Worm (Caenorhabditis elegans) whole organism, early embryonic: ENCODE results near the gene C55A6.10.
A peak's percentile ranks its signal among the peaks of the same experiment; 100 is the strongest.

Source experiments
- B0310.2 ChIP-seq: sonication (generic microtip); optimal IDR thresholded peaks from 2 replicates; lab custom pipeline; 2016; ENCODE audit warnings: mild to moderate bottlenecking, missing genetic modification characterization, missing compliant biosample characterization
- F13C5.2 ChIP-seq: sonication (generic microtip); optimal IDR thresholded peaks from 2 replicates; lab custom pipeline; 2017; ENCODE audit warnings: mild to moderate bottlenecking, missing genetic modification characterization, inconsistent platforms, missing compliant biosample characterization
- aly-1 ChIP-seq: sonication (generic microtip); optimal IDR thresholded peaks from 2 replicates; lab custom pipeline; 2016; ENCODE audit warnings: missing genetic modification characterization, missing compliant biosample characterization
- ama-1 ChIP-seq: fragments of 150-350 bp; optimal IDR thresholded peaks from 2 replicates; lab custom pipeline; 2014
- ceh-13 ChIP-seq: fragments of 200-800 bp; sonication (Bioruptor generic); optimal IDR thresholded peaks from 2 replicates; lab custom pipeline; 2018; ENCODE audit warnings: mild to moderate bottlenecking, missing genetic modification characterization, missing compliant biosample characterization
- ceh-36 ChIP-seq: sonication (generic microtip); optimal IDR thresholded peaks from 2 replicates; lab custom pipeline; 2016; ENCODE audit warnings: missing genetic modification characterization, inconsistent platforms, missing compliant biosample characterization
- ets-7 ChIP-seq: sonication (generic microtip); optimal IDR thresholded peaks from 2 replicates; lab custom pipeline; 2016; ENCODE audit warnings: missing genotype, missing genetic modification characterization, missing compliant biosample characterization
- flt-1 ChIP-seq: fragments of 200-800 bp; sonication (Bioruptor generic); IDR thresholded peaks from 2 replicates; pipeline ENCODE4 v1.3.6; 2022; ENCODE audit warnings: missing genetic modification characterization, missing compliant biosample characterization
- hmbx-1 ChIP-seq: sonication (generic microtip); optimal IDR thresholded peaks from 2 replicates; lab custom pipeline; 2016; ENCODE audit warnings: mild to moderate bottlenecking, missing genetic modification characterization, missing compliant biosample characterization
- hmg-4 ChIP-seq: fragments of 200-800 bp; sonication (Bioruptor generic); optimal IDR thresholded peaks from 2 replicates; lab custom pipeline; 2018; ENCODE audit warnings: mild to moderate bottlenecking, missing genetic modification characterization, missing compliant biosample characterization
- hnd-1 ChIP-seq: sonication (generic microtip); optimal IDR thresholded peaks from 2 replicates; lab custom pipeline; 2016; ENCODE audit warnings: missing genetic modification characterization, missing compliant biosample characterization
- pes-1 ChIP-seq: fragments of 200-800 bp; sonication (Bioruptor generic); IDR thresholded peaks from 2 replicates; pipeline ENCODE4 v1.3.6; 2022; ENCODE audit warnings: missing genetic modification reagents, missing genetic modification characterization, missing compliant biosample characterization
- scrt-1 ChIP-seq: fragments of 200-800 bp; sonication (Bioruptor generic); IDR thresholded peaks from 2 replicates; pipeline ENCODE4 v1.3.6; 2022; ENCODE audit warnings: missing genetic modification characterization, missing compliant biosample characterization
- sea-1 ChIP-seq: fragments of 200-800 bp; sonication (Bioruptor generic); conservative IDR thresholded peaks from 2 replicates; pipeline ENCODE4 v1.3.6; 2022; ENCODE audit warnings: missing genetic modification characterization, missing compliant biosample characterization
- tbx-11 ChIP-seq: fragments of 200-800 bp; sonication (Bioruptor generic); IDR thresholded peaks from 2 replicates; pipeline ENCODE4 v1.3.6; 2022; ENCODE audit warnings: missing genetic modification characterization, missing compliant biosample characterization
- tbx-37 ChIP-seq: fragments of 200-800 bp; sonication (Bioruptor generic); conservative IDR thresholded peaks from 2 replicates; pipeline ENCODE4 v1.3.6; 2022; ENCODE audit warnings: missing genetic modification reagents, missing genetic modification characterization, missing compliant biosample characterization
- tra-4 ChIP-seq: sonication (generic microtip); optimal IDR thresholded peaks from 2 replicates; lab custom pipeline; 2017; ENCODE audit warnings: missing genetic modification characterization, missing compliant biosample characterization

The C55A6.10 gene

ce11 chrV:11514677-11515076 is 9.5 kb downstream of the C55A6.10 start, which contains the start of gene C55A6.6:
Gene C55A6.6, minus strand, starts transcription at chrV:11514737.
- TF ChIP-seq hnd-1 (tag; lab: Kevin White, UChicago) (no peak), B0310.2 (no peak), tbx-37 (no peak), ets-7 (no peak), ama-1 (no peak), scrt-1 (GFP tag; lab: Robert Waterston, UW) (no peak), tbx-11 (no peak)

- no peak for TF ChIP-seq ama-1
- TF ChIP-seq hmg-4 (GFP tag; lab: Kevin White, UChicago) = no peak
- no peak for TF ChIP-seq hmbx-1
- no peak for TF ChIP-seq tbx-11
- TF ChIP-seq pes-1 (GFP tag; lab: Robert Waterston, UW) = no peak
- TF ChIP-seq hnd-1 (tag; lab: Kevin White, UChicago) = no peak
- TF ChIP-seq tbx-37 = no peak
- no peak for TF ChIP-seq B0310.2
- TF ChIP-seq sea-1 (GFP tag; lab: Robert Waterston, UW) = no peak
- TF ChIP-seq ceh-36 (tag; lab: Kevin White, UChicago) = no peak
- no peak for TF ChIP-seq flt-1 (GFP tag; lab: Robert Waterston, UW)
- TF ChIP-seq tra-4 (tag; lab: Kevin White, UChicago) = no peak
- TF ChIP-seq ceh-13 (GFP tag; lab: Kevin White, UChicago) = no peak
- TF ChIP-seq F13C5.2 = no peak
- TF ChIP-seq scrt-1 (GFP tag; lab: Robert Waterston, UW) = no peak
- no peak for TF ChIP-seq ets-7
These were observed 10.0 kb downstream of the C55A6.10 start for ce11 chrV:11515145-11515544.

- TF ChIP-seq hnd-1 (tag; lab: Kevin White, UChicago) (no peak), scrt-1 (GFP tag; lab: Robert Waterston, UW) (no peak)
These were observed 11.0 kb downstream of the C55A6.10 start, which contains the start of gene sdz-8 for ce11 chrV:11516141-11516591. Gene sdz-8, minus strand, starts transcription at chrV:11516191.

- TF ChIP-seq sea-1 (GFP tag; lab: Robert Waterston, UW) (no peak), aly-1 (tag; lab: Kevin White, UChicago) (no peak), hmg-4 (GFP tag; lab: Kevin White, UChicago) (no peak), scrt-1 (GFP tag; lab: Robert Waterston, UW) (no peak), flt-1 (GFP tag; lab: Robert Waterston, UW) (no peak), pes-1 (GFP tag; lab: Robert Waterston, UW) (no peak), tbx-37 (no peak), hnd-1 (tag; lab: Kevin White, UChicago) (no peak), tra-4 (tag; lab: Kevin White, UChicago) (no peak), ets-7 (no peak), hmbx-1 (no peak), F13C5.2 (no peak), tbx-11 (no peak), ceh-36 (tag; lab: Kevin White, UChicago) (no peak), B0310.2 (no peak), ama-1 (no peak)
These were observed 12.6 kb downstream of the C55A6.10 start, which contains the start of gene C55A6.4 for ce11 chrV:11517789-11518188. Gene C55A6.4, minus strand, starts transcription at chrV:11517889.

- TF ChIP-seq aly-1 (tag; lab: Kevin White, UChicago) = no peak
These were observed 15.1 kb downstream of the C55A6.10 start, which contains the start of the genes C55A6.11 and C55A6.7 for ce11 chrV:11520215-11520614. Gene C55A6.11, plus strand, starts transcription at chrV:11520515. Gene C55A6.7, minus strand, starts transcription at chrV:11520530.

- TF ChIP-seq ceh-36 (tag; lab: Kevin White, UChicago) (peak; percentile 40), tra-4 (tag; lab: Kevin White, UChicago) (no peak), hmg-4 (GFP tag; lab: Kevin White, UChicago) (peak; percentile 27), tbx-37 (peak; percentile 61), ama-1 (no peak), sea-1 (GFP tag; lab: Robert Waterston, UW) (0 out of 2 replicates have a peak, but pooled peaks have one; percentile 23), F13C5.2 (peak; percentile 83), flt-1 (GFP tag; lab: Robert Waterston, UW) (0 out of 2 replicates have a peak, but pooled peaks have one; percentile 23)
These were observed 16.3 kb downstream of the C55A6.10 start, which contains the start of gene pafo-1 for ce11 chrV:11521448-11521847. Gene pafo-1, plus strand, starts transcription at chrV:11521703.

- no peak for TF ChIP-seq hnd-1 (tag; lab: Kevin White, UChicago)
- TF ChIP-seq tbx-11 = no peak
- no peak for TF ChIP-seq tbx-37
- no peak for TF ChIP-seq sea-1 (GFP tag; lab: Robert Waterston, UW)
- no peak for TF ChIP-seq hmg-4 (GFP tag; lab: Kevin White, UChicago)
These were observed 20.2 kb downstream of the C55A6.10 start for ce11 chrV:11525338-11525737.

- TF ChIP-seq hnd-1 (tag; lab: Kevin White, UChicago) (no peak), F13C5.2 (no peak), tbx-11 (no peak), sea-1 (GFP tag; lab: Robert Waterston, UW) (no peak)
These were observed 21.9 kb downstream of the C55A6.10 start for ce11 chrV:11526927-11527491.

- TF ChIP-seq scrt-1 (GFP tag; lab: Robert Waterston, UW) (no peak), tbx-37 (no peak), hnd-1 (tag; lab: Kevin White, UChicago) (no peak), hmbx-1 (no peak), ets-7 (no peak), F13C5.2 (no peak), hmg-4 (GFP tag; lab: Kevin White, UChicago) (no peak), sea-1 (GFP tag; lab: Robert Waterston, UW) (no peak), pes-1 (GFP tag; lab: Robert Waterston, UW) (no peak), ceh-36 (tag; lab: Kevin White, UChicago) (no peak)
These were observed 22.4 kb downstream of the C55A6.10 start, which contains the start of gene ccch-1 for ce11 chrV:11527531-11527930. Gene ccch-1, plus strand, starts transcription at chrV:11527831.
